Worm (Caenorhabditis elegans) whole organism, L4/young adult: ENCODE data around the gene ugt-10.

ENCODE experiments used
- W03F9.2 ChIP-seq: fragments of 150-350 bp; optimal IDR thresholded peaks from 2 replicates; lab custom pipeline; 2014; ENCODE audit warnings: missing biosample characterization, missing genetic modification characterization
- dao-5 ChIP-seq: sonication (generic microtip); optimal IDR thresholded peaks from 2 replicates; lab custom pipeline; 2016; ENCODE audit warnings: missing genotype, missing genetic modification characterization, moderate library complexity, missing compliant biosample characterization
- him-1 ChIP-seq: sonication (generic microtip); optimal IDR thresholded peaks from 2 replicates; lab custom pipeline; 2016; ENCODE audit warnings: missing genotype, missing genetic modification reagents, missing genetic modification characterization, missing compliant biosample characterization

Gene ugt-10

DNA sequence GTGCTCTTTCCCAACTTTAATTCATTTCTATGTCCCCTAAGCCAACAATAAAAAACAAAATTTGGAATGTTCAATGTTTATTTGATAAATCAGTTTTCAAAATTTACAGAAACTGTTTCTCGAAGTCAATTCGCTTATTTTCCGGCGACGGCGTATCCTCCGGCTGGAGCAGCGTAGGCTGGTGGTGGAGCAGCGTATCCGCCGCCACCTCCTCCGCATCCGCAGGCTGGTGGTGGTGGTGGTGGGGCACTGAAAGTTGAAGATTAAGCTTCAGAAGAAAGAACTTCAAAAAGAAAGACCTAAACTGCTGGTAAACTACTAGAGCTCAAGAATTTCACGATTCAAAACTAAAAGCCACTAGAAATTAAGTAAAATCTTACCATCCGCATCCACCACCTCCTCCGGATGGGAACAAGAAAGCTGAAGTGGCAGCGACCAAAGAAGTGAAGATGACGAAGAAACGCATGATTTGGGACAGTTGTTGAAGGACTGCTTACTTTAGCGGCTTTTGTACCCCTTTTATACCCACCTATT lies 18.2 kb upstream of the ugt-10 start, which contains the start of gene C02E7.7:
Gene C02E7.7, minus strand, starts transcription at position 484 of the 534 bp plus-strand sequence.
- TF ChIP-seq him-1 (tag; lab: Kevin White, UChicago) (no peak), W03F9.2 (no peak), dao-5 (tag; lab: Kevin White, UChicago) (no peak)

DNA sequence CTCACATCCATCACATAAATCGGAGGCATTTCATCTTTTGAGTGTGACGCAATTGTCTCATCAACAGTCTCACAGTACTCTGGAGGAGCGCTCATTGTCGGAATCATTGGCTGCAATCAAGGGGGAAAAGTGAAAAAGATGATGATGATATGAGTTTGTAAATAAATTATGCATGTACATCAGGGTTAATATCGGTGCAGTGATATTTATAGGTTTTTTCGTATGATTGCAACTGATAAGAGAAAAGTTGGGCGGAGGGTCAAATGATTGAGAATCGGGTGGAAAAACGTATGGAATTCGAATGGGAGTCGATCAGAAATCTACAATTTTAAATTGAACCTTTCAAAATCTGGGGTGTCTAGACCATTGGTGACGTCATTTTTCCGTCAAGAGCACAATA lies 15.0 kb upstream of the ugt-10 start, which contains the start of gene H23N18.6:
Gene H23N18.6, minus strand, starts transcription at position 201 of the 400 bp plus-strand sequence.
- TF ChIP-seq him-1 (tag; lab: Kevin White, UChicago) (no peak), dao-5 (tag; lab: Kevin White, UChicago) (no peak), W03F9.2 (no peak)

- no peak for TF ChIP-seq dao-5 (tag; lab: Kevin White, UChicago)
- TF ChIP-seq him-1 (tag; lab: Kevin White, UChicago) = no peak
- no peak for TF ChIP-seq W03F9.2
These were observed 13.9 kb upstream of the ugt-10 start for ce11 chrV:4913853-4914252.

- TF ChIP-seq him-1 (tag; lab: Kevin White, UChicago) (no peak), W03F9.2 (no peak), dao-5 (tag; lab: Kevin White, UChicago) (no peak)
These were observed 12.4 kb upstream of the ugt-10 start, which contains the start of gene H23N18.5 for ce11 chrV:4912313-4912712. H23N18.5 (minus strand) TSS chrV:4912381.

DNA sequence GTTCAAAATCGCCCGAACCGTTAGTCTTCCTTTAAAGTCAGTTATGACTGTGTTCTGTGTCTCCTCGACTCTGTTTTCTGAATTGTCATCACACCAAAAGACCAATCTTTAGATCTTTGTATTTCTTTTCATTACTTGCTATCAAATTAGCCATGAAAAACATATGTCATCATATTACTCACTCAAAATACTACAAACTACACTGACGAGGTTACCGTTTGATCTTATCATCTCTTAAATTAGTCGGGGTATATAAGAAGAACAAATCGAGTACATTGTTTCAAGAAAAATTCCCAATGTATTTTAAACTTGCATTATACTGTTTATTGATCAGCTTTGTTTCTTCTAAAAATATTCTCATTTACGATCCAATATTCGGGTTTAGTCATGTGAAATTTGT lies 8.7 kb upstream of the ugt-10 start, which contains the start of gene ugt-13:
Gene ugt-13, plus strand, starts transcription at position 294 of the 400 bp plus-strand sequence.
- TF ChIP-seq W03F9.2 (no peak), dao-5 (tag; lab: Kevin White, UChicago) (no peak), him-1 (tag; lab: Kevin White, UChicago) (no peak)

DNA sequence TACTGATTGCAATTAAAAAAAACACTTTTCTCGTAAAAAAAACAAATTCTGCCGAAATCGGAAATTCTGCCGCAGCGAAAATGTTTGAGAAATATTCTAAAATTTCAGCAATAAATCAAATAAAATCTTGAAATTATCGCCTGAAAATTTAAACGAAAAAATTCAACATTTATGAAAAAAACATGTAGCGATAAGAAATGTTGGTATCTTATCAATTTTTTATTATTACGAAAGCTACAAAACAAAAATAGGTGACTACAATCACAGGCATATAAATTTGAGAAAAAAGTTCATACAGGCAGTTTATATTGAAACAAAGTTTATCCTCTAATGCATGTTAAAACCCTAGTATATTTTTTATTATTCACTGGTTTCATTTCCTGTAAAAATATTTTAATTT lies 6.0 kb upstream of the ugt-10 start, which contains the start of gene ugt-14:
Gene ugt-14, plus strand, starts transcription at position 301 of the 400 bp plus-strand sequence.
- no peak for TF ChIP-seq dao-5 (tag; lab: Kevin White, UChicago)
- TF ChIP-seq W03F9.2 = no peak
- no peak for TF ChIP-seq him-1 (tag; lab: Kevin White, UChicago)

DNA sequence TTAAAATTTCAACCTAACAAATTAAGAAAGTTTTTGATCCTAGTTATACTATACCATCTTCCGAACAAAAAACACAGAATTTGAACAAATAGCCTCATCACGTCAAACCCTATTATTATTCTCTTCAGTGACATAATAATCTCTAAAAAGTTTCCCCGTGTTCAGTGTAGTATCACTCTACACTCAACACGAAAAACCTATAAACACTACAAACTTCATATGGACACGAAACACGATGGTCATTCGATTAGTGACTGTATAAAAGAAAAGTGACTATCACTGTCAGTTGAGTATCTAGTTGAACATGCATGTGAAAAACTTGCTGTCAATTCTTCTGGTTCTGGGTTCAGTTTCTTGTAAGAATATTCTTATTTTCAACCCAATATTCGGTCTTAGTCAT lies 3.8 kb upstream of the ugt-10 start, which contains the start of gene ugt-8:
Gene ugt-8, plus strand, starts transcription at position 235 of the 400 bp plus-strand sequence.
- no peak for TF ChIP-seq dao-5 (tag; lab: Kevin White, UChicago)
- no peak for TF ChIP-seq him-1 (tag; lab: Kevin White, UChicago)
- no peak for TF ChIP-seq W03F9.2

DNA sequence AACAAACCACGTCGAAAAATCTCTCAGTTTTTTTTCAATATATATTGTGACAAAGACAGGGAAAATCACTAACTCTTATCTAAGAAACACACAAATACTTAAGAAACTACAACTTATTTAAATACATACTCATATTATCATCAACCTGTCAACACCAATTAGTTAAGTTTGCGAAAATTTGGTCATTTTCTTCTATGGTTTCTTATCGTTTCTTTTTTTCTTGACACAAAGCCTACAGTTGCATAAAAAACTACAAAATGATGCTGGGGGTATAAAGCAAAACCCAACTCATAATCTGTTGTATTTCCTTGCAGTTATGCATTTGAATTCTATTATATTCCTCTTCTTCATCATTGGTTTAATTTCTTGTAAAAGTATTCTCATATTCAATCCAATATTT lies 1.2 kb upstream of the ugt-10 start, which contains the start of gene ugt-67:
Gene ugt-67, plus strand, starts transcription at position 301 of the 400 bp plus-strand sequence.
- TF ChIP-seq him-1 (tag; lab: Kevin White, UChicago) (no peak), dao-5 (tag; lab: Kevin White, UChicago) (no peak), W03F9.2 (no peak)

DNA sequence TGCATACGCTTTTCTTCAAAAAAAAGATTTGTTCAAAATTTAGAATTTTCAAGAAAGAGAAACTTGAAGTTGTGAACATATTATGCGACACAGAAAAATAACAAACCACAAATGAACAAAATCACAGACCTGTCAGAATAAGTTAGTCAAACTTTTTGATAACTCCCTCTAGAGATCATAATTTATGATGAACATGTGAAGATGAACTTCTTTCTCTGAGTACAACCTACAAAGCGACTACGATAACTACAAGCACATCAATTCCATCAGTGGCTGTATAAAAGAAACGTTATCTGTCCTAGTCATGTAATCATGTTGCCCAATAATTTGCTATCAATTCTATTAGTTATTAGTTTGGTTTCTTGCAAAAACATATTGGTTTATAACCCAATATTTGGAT lies 4.2 kb downstream of the ugt-10 start, which contains the start of gene ugt-9:
Gene ugt-9, plus strand, starts transcription at position 305 of the 400 bp plus-strand sequence.
- TF ChIP-seq dao-5 (tag; lab: Kevin White, UChicago) (no peak), W03F9.2 (no peak), him-1 (tag; lab: Kevin White, UChicago) (no peak)

ce11 chrV:4894971-4895370 lies 4.9 kb downstream of the ugt-10 start, which contains the start of gene ugt-11:
ugt-11 (minus strand) TSS chrV:4895071.
- TF ChIP-seq W03F9.2 (no peak), him-1 (tag; lab: Kevin White, UChicago) (no peak), dao-5 (tag; lab: Kevin White, UChicago) (no peak)

ce11 chrV:4891305-4891704 lies 8.6 kb downstream of the ugt-10 start:
- TF ChIP-seq him-1 (tag; lab: Kevin White, UChicago) = no peak
- TF ChIP-seq W03F9.2 = no peak
- no peak for TF ChIP-seq dao-5 (tag; lab: Kevin White, UChicago)

DNA sequence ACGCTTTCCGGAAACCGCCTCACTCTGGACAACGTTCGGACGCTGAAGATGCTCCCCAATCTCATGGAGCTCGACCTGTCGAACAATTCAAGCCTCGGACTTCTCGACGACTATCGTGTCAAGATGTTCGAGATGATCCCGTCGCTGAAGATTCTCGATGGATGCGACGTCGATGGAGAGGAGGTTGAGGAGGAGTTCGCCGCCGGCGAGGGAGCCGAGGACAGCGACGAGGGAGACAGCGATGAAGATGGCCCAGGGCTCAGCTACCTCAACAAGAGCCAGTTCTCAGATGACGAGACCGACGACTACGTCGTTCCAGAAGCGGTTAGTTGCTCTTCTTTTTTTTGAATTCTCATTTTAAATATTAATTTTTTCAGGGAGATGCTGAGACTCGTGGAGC lies 9.1 kb downstream of the ugt-10 start:
- TF ChIP-seq dao-5 (tag; lab: Kevin White, UChicago) (no peak), W03F9.2 (no peak), him-1 (tag; lab: Kevin White, UChicago) (no peak)

DNA sequence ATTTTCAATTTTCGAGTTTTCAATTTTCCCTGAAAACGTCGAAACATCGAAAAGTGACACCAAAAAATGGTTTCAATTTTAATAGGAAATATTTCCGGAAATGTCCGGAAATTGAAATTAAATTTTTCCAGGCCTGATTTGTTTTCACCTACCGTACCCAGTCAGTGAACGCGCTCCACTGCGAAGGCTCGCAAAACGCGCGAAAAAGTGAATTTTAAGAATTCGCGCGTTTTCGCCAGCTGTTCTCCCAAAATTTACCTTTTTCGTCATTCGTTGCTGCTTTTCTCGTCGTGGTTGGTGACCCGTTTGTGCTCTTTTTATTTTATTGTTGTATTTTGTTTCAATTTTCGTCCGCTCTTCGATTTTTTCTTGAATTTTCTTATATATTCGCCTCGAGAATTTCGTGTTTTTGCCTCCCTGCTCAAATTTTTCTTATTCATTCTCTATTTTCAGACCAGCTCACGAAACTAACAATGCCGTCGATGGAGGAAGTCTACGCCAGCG lies 9.9 kb downstream of the ugt-10 start, which contains the start of gene T19H12.2:
Gene T19H12.2, plus strand, starts transcription at position 454 of the 504 bp plus-strand sequence.
- TF ChIP-seq W03F9.2 (peak; percentile 2), dao-5 (tag; lab: Kevin White, UChicago) (no peak)

DNA sequence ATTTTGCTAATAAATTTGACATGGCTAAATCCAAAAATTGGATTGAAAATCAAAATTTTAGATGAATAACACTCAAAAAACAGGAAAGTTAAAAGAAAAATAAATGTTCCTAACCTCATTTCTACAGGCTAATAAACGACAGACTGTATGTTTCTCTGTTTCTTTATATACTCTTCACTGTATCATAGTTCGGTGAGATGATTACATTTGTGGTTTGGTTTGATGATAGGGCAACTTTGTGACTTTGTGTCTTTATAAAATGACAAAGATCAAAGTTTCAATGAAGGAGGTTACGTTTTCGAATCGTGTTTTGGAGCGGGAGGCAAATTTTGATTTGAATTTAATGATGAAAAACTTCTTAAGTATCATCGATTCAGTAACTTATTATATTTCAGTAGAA lies 10.4 kb downstream of the ugt-10 start, which contains the start of gene ugt-12:
Gene ugt-12, minus strand, starts transcription at position 153 of the 400 bp plus-strand sequence.
- no peak for TF ChIP-seq him-1 (tag; lab: Kevin White, UChicago)
